Worm (Caenorhabditis elegans): ENCODE results near the gene ctsa-2.

ctsa-2 gene

ce11 chrX:6460123-6460522 lies 29.7 kb upstream of the ctsa-2 start:
- TF ChIP-seq B0310.2 (tag; optimal IDR thresholded peaks at IDR 0.05) (no peak), ceh-36 (tag; optimal IDR thresholded peaks at IDR 0.05) (no peak), F13C5.2 (tag; optimal IDR thresholded peaks at IDR 0.05) (no peak), ama-1 (optimal IDR thresholded peaks at IDR 0.05) (no peak), tbx-37 (GFP tag; conservative IDR thresholded peaks at IDR 0.05) (no peak), pes-1 (GFP tag; IDR thresholded peaks at IDR 0.05) (no peak), tbx-11 (GFP tag; IDR thresholded peaks at IDR 0.05) (no peak), scrt-1 (GFP tag; IDR thresholded peaks at IDR 0.05) (no peak), flt-1 (GFP tag; IDR thresholded peaks at IDR 0.05) (no peak), aly-1 (tag; optimal IDR thresholded peaks at IDR 0.05) (no peak), sea-1 (GFP tag; conservative IDR thresholded peaks at IDR 0.05) (no peak)

- TF ChIP-seq scrt-1 (GFP tag; IDR thresholded peaks at IDR 0.05) (no peak), flt-1 (GFP tag; IDR thresholded peaks at IDR 0.05) (no peak), B0310.2 (tag; optimal IDR thresholded peaks at IDR 0.05) (no peak), hmg-4 (GFP tag; optimal IDR thresholded peaks at IDR 0.05) (no peak), tbx-37 (GFP tag; conservative IDR thresholded peaks at IDR 0.05) (no peak), sea-1 (GFP tag; conservative IDR thresholded peaks at IDR 0.05) (no peak), ama-1 (optimal IDR thresholded peaks at IDR 0.05) (no peak), aly-1 (tag; optimal IDR thresholded peaks at IDR 0.05) (no peak), tbx-11 (GFP tag; IDR thresholded peaks at IDR 0.05) (no peak), F13C5.2 (tag; optimal IDR thresholded peaks at IDR 0.05) (no peak), tra-4 (tag; optimal IDR thresholded peaks at IDR 0.05) (no peak), ceh-13 (GFP tag; optimal IDR thresholded peaks at IDR 0.05) (no peak), ceh-36 (tag; optimal IDR thresholded peaks at IDR 0.05) (no peak), pes-1 (GFP tag; IDR thresholded peaks at IDR 0.05) (no peak), ets-7 (tag; optimal IDR thresholded peaks at IDR 0.05) (no peak), hnd-1 (tag; optimal IDR thresholded peaks at IDR 0.05) (no peak)
Observed at ce11 chrX:6458467-6458866, 28.1 kb upstream of the ctsa-2 start.

ce11 chrX:6458001-6458400 lies 27.6 kb upstream of the ctsa-2 start:
- TF ChIP-seq tra-4 (tag; optimal IDR thresholded peaks at IDR 0.05) = no peak
- TF ChIP-seq scrt-1 (GFP tag; IDR thresholded peaks at IDR 0.05) = no peak
- TF ChIP-seq pes-1 (GFP tag; IDR thresholded peaks at IDR 0.05) = no peak
- no peak for TF ChIP-seq ceh-36 (tag; optimal IDR thresholded peaks at IDR 0.05)
- TF ChIP-seq ama-1 (optimal IDR thresholded peaks at IDR 0.05) = no peak
- TF ChIP-seq hmbx-1 (tag; optimal IDR thresholded peaks at IDR 0.05) = no peak
- no peak for TF ChIP-seq hnd-1 (tag; optimal IDR thresholded peaks at IDR 0.05)
- TF ChIP-seq B0310.2 (tag; optimal IDR thresholded peaks at IDR 0.05) = no peak
- no peak for TF ChIP-seq ceh-13 (GFP tag; optimal IDR thresholded peaks at IDR 0.05)

- no peak for TF ChIP-seq ceh-36 (tag; optimal IDR thresholded peaks at IDR 0.05)
Observed at ce11 chrX:6456567-6456966, 26.2 kb upstream of the ctsa-2 start, which contains the start of gene pept-1. Gene pept-1 (plus strand): TSS chrX:6456872.

- no peak for TF ChIP-seq pes-1 (GFP tag; IDR thresholded peaks at IDR 0.05)
- TF ChIP-seq ceh-36 (tag; optimal IDR thresholded peaks at IDR 0.05) = no peak
- no peak for TF ChIP-seq ceh-13 (GFP tag; optimal IDR thresholded peaks at IDR 0.05)
- TF ChIP-seq aly-1 (tag; optimal IDR thresholded peaks at IDR 0.05) = no peak
- no peak for TF ChIP-seq tbx-37 (GFP tag; conservative IDR thresholded peaks at IDR 0.05)
- no peak for TF ChIP-seq hnd-1 (tag; optimal IDR thresholded peaks at IDR 0.05)
- no peak for TF ChIP-seq F13C5.2 (tag; optimal IDR thresholded peaks at IDR 0.05)
Observed at ce11 chrX:6455157-6455556, 24.7 kb upstream of the ctsa-2 start, which contains the start of gene nas-33. Gene nas-33 (minus strand): TSS chrX:6455257.

- no peak for TF ChIP-seq tbx-37 (GFP tag; conservative IDR thresholded peaks at IDR 0.05)
- TF ChIP-seq sea-1 (GFP tag; conservative IDR thresholded peaks at IDR 0.05) = no peak
- no peak for TF ChIP-seq F13C5.2 (tag; optimal IDR thresholded peaks at IDR 0.05)
- TF ChIP-seq flt-1 (GFP tag; IDR thresholded peaks at IDR 0.05) = no peak
- TF ChIP-seq ets-7 (tag; optimal IDR thresholded peaks at IDR 0.05) = no peak
- no peak for TF ChIP-seq ama-1 (optimal IDR thresholded peaks at IDR 0.05)
- no peak for TF ChIP-seq ceh-36 (tag; optimal IDR thresholded peaks at IDR 0.05)
- TF ChIP-seq hmg-4 (GFP tag; optimal IDR thresholded peaks at IDR 0.05) = no peak
- TF ChIP-seq B0310.2 (tag; optimal IDR thresholded peaks at IDR 0.05) = no peak
- no peak for TF ChIP-seq hmbx-1 (tag; optimal IDR thresholded peaks at IDR 0.05)
Observed at ce11 chrX:6450839-6451491, 20.6 kb upstream of the ctsa-2 start, which contains the start of the genes grl-6 and K10C2.6. Gene grl-6 (minus strand): TSS chrX:6450939. Gene K10C2.6 (plus strand): TSS chrX:6451441.

- TF ChIP-seq hnd-1 (tag; optimal IDR thresholded peaks at IDR 0.05) (no peak), hmbx-1 (tag; optimal IDR thresholded peaks at IDR 0.05) (no peak), ama-1 (optimal IDR thresholded peaks at IDR 0.05) (no peak), F13C5.2 (tag; optimal IDR thresholded peaks at IDR 0.05) (no peak), pes-1 (GFP tag; IDR thresholded peaks at IDR 0.05) (no peak), tbx-11 (GFP tag; IDR thresholded peaks at IDR 0.05) (no peak), flt-1 (GFP tag; IDR thresholded peaks at IDR 0.05) (no peak), ceh-13 (GFP tag; optimal IDR thresholded peaks at IDR 0.05) (no peak), sea-1 (GFP tag; conservative IDR thresholded peaks at IDR 0.05) (no peak)
Observed at ce11 chrX:6448866-6449400, 18.5 kb upstream of the ctsa-2 start, which contains the start of gene fah-1. Gene fah-1 (minus strand): TSS chrX:6448916.

ce11 chrX:6446564-6446963 lies 16.2 kb upstream of the ctsa-2 start, which contains the start of gene asp-14:
Gene asp-14 (minus strand): TSS chrX:6446664.
- TF ChIP-seq tra-4 (tag; optimal IDR thresholded peaks at IDR 0.05) (no peak), pes-1 (GFP tag; IDR thresholded peaks at IDR 0.05) (no peak), aly-1 (tag; optimal IDR thresholded peaks at IDR 0.05) (no peak), hmg-4 (GFP tag; optimal IDR thresholded peaks at IDR 0.05) (no peak), ama-1 (optimal IDR thresholded peaks at IDR 0.05) (no peak), sea-1 (GFP tag; conservative IDR thresholded peaks at IDR 0.05) (no peak), ceh-13 (GFP tag; optimal IDR thresholded peaks at IDR 0.05) (no peak), scrt-1 (GFP tag; IDR thresholded peaks at IDR 0.05) (no peak), tbx-37 (GFP tag; conservative IDR thresholded peaks at IDR 0.05) (no peak), flt-1 (GFP tag; IDR thresholded peaks at IDR 0.05) (no peak), ceh-36 (tag; optimal IDR thresholded peaks at IDR 0.05) (no peak), hmbx-1 (tag; optimal IDR thresholded peaks at IDR 0.05) (no peak), tbx-11 (GFP tag; IDR thresholded peaks at IDR 0.05) (no peak)
